Worm (Caenorhabditis elegans): ENCODE results near the gene unc-58.

DNA sequence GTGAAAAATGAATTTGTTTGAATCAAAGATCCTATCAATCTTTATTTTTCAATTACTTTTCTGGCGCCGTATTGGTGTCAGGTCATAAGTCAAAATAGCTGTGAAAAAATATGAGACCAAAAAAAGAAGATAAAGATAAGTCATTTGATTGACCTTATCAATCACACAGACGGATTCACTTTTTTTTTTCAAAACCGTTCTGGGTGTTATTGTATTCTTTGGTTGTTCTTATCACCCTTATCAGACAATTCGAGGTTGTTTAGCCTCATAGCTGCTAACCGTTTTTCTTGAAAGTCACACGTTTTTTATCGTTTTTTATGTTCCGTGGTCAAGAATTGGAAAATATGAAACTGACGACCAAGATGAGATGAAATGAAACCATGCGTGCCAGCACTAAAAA, 35.6 kb upstream of the unc-58 start:
- no peak for TF ChIP-seq drap-1 (GFP tag; optimal IDR thresholded peaks at IDR 0.05)
- TF ChIP-seq lin-13 (tag; optimal IDR thresholded peaks at IDR 0.05) = no peak
- TF ChIP-seq mab-5 (tag; optimal IDR thresholded peaks at IDR 0.05) = no peak
- TF ChIP-seq pha-4 (tag; optimal IDR thresholded peaks at IDR 0.05) = no peak
- no peak for TF ChIP-seq lsy-2 (tag; optimal IDR thresholded peaks at IDR 0.05)
- TF ChIP-seq ztf-11 (tag; optimal IDR thresholded peaks at IDR 0.05) = no peak
- TF ChIP-seq elt-3 (tag; optimal IDR thresholded peaks at IDR 0.05) = no peak
- TF ChIP-seq nhr-2 (tag; optimal IDR thresholded peaks at IDR 0.05) = no peak
- TF ChIP-seq elt-1 (tag; optimal IDR thresholded peaks at IDR 0.05; ENCODE audit: borderline replicate concordance, insufficient read depth) = no peak
- TF ChIP-seq unc-62 (GFP tag; optimal IDR thresholded peaks at IDR 0.05) = no peak
- no peak for TF ChIP-seq sem-2 (GFP tag; optimal IDR thresholded peaks at IDR 0.05)
- TF ChIP-seq nhr-28 (tag; optimal IDR thresholded peaks at IDR 0.05) = no peak
- TF ChIP-seq ces-1 (GFP tag; optimal IDR thresholded peaks at IDR 0.05) = no peak
- no peak for TF ChIP-seq nhr-237 (tag; optimal IDR thresholded peaks at IDR 0.05)

All from whole organism, mixed stage, embryonic.